Worm (Caenorhabditis elegans): Measurements from ENCODE around the gene hlh-27.

- TF ChIP-seq nhr-11 (tag; optimal IDR thresholded peaks at IDR 0.05) (no peak), pqm-1 (tag; optimal IDR thresholded peaks at IDR 0.05) (no peak), unc-62 (GFP tag; optimal IDR thresholded peaks at IDR 0.05) (no peak), nhr-28 (tag; optimal IDR thresholded peaks at IDR 0.05) (no peak), lsy-12 (tag; optimal IDR thresholded peaks at IDR 0.05) (no peak), ceh-82 (tag; optimal IDR thresholded peaks at IDR 0.05) (no peak), mml-1 (tag; optimal IDR thresholded peaks at IDR 0.05) (no peak), pha-4 (tag; optimal IDR thresholded peaks at IDR 0.05) (no peak), mdl-1 (tag; optimal IDR thresholded peaks at IDR 0.05) (no peak), elt-2 (tag; optimal IDR thresholded peaks at IDR 0.05) (no peak), snpc-4 (tag; optimal IDR thresholded peaks at IDR 0.05) (no peak), ceh-16 (tag; optimal IDR thresholded peaks at IDR 0.05) (no peak)
These were observed 38.7 kb upstream of the hlh-27 start for ce11 chrII:5578714-5579113.

Measured in whole organism, L3 larva.